Fruit fly (Drosophila melanogaster) S2 (cell line): ENCODE measurements around the gene CG6695.

ENCODE experiments used
- CG8478 ChIP-seq: fragments of >200 bp; optimal IDR thresholded peaks from 2 replicates; lab custom pipeline; 2018
- CTCF ChIP-seq, 2 experiments: fragments of >200 bp; optimal IDR thresholded peaks; 2 replicates each; lab custom pipeline; 2018

- TF ChIP-seq CTCF (optimal IDR thresholded peaks at IDR 0.05; lab: Kevin White, UChicago) (no peak), CG8478 (lab: Kevin White, UChicago) (no peak)
These were observed 12.7 kb downstream of the CG6695 start for dm6 chr3R:24667538-24668207.
